Fruit fly (Drosophila melanogaster) whole organism, embryonic: Measurements from ENCODE around the gene Fnta.

ENCODE experiments used
- BtbVII ChIP-seq: fragments of 200-800 bp; sonication (Bioruptor generic); optimal IDR thresholded peaks from 3 replicates; lab custom pipeline; 2017; ENCODE audit warnings: missing biosample characterization, mild to moderate bottlenecking, missing genetic modification characterization
- CG14014 ChIP-seq: fragments of 200-800 bp; sonication (Bioruptor generic); IDR thresholded peaks from 2 replicates; pipeline ENCODE4 v1.3.6; 2022; ENCODE audit warnings: missing biosample characterization, missing genetic modification characterization
- CG16779 ChIP-seq: fragments of 200-800 bp; sonication (Bioruptor generic); IDR thresholded peaks from 2 replicates; pipeline ENCODE4 v1.3.6; 2022; ENCODE audit warnings: missing biosample characterization, missing genetic modification characterization
- CG17361 ChIP-seq: fragments of 200-800 bp; sonication (Bioruptor generic); IDR thresholded peaks from 3 replicates; pipeline ENCODE4 v1.3.6; 2022; ENCODE audit warnings: missing biosample characterization, missing genetic modification characterization
- CG31365 ChIP-seq: fragments of 200-800 bp; sonication (Bioruptor generic); optimal IDR thresholded peaks from 2 replicates; lab custom pipeline; 2018; ENCODE audit warnings: missing biosample characterization, mild to moderate bottlenecking, missing genetic modification characterization
- CG3847 ChIP-seq: fragments of 200-800 bp; sonication (Bioruptor generic); IDR thresholded peaks from 2 replicates; pipeline ENCODE4 v1.3.6; 2022; ENCODE audit warnings: missing biosample characterization, missing genetic modification characterization
- CG4424 ChIP-seq: fragments of 200-800 bp; sonication (Bioruptor generic); optimal IDR thresholded peaks from 3 replicates; lab custom pipeline; 2016; ENCODE audit warnings: missing biosample characterization, missing genetic modification characterization
- CG4854 ChIP-seq: fragments of 200-800 bp; sonication (Bioruptor generic); optimal IDR thresholded peaks from 2 replicates; lab custom pipeline; 2016; ENCODE audit warnings: missing biosample characterization, missing genetic modification characterization, inconsistent platforms
- CG5245 ChIP-seq: fragments of 200-800 bp; sonication (Bioruptor generic); optimal IDR thresholded peaks from 3 replicates; lab custom pipeline; 2016; ENCODE audit warnings: missing biosample characterization, missing genetic modification characterization
- CG7963 ChIP-seq: fragments of 200-800 bp; sonication (Bioruptor generic); IDR thresholded peaks from 3 replicates; pipeline ENCODE4 v1.3.6; 2022; ENCODE audit warnings: missing biosample characterization, missing genetic modification characterization; ENCODE audit not compliant: partially characterized antibody
- CG8388 ChIP-seq: fragments of 200-800 bp; sonication (Bioruptor generic); optimal IDR thresholded peaks from 2 replicates; lab custom pipeline; 2019; ENCODE audit warnings: missing biosample characterization, mild to moderate bottlenecking, missing genetic modification characterization, moderate library complexity
- CG8924 ChIP-seq: fragments of 200-800 bp; optimal IDR thresholded peaks from 3 replicates; lab custom pipeline; 2019; ENCODE audit warnings: missing biosample characterization, mild to moderate bottlenecking, missing genetic modification characterization, moderate library complexity
- CG9797 ChIP-seq: fragments of 200-800 bp; sonication (Bioruptor generic); optimal IDR thresholded peaks from 3 replicates; lab custom pipeline; 2018; ENCODE audit warnings: missing biosample characterization, mild to moderate bottlenecking, missing genetic modification characterization
- CG9932 ChIP-seq: fragments of 200-800 bp; sonication (Bioruptor generic); IDR thresholded peaks from 2 replicates; pipeline ENCODE4 v1.3.6; 2022; ENCODE audit warnings: missing biosample characterization, missing genetic modification characterization
- E2f2 ChIP-seq: fragments of 200-800 bp; sonication (Bioruptor generic); IDR thresholded peaks from 2 replicates; pipeline ENCODE4 v1.3.6; 2022; ENCODE audit warnings: missing biosample characterization, missing genetic modification characterization
- Ets65A ChIP-seq: fragments of 200-800 bp; sonication (Bioruptor generic); peaks from one replicate; lab custom pipeline; 2016; ENCODE audit warnings: missing biosample characterization, missing genetic modification characterization
- Fer2 ChIP-seq: fragments of 200-800 bp; sonication (Bioruptor generic); optimal IDR thresholded peaks from 2 replicates; lab custom pipeline; 2018; ENCODE audit warnings: missing biosample characterization, mild to moderate bottlenecking, missing genetic modification characterization, moderate library complexity
- Gug ChIP-seq: fragments of 200-800 bp; sonication (Bioruptor generic); IDR thresholded peaks from 4 replicates; pipeline ENCODE4 v1.3.6; 2022; ENCODE audit warnings: missing biosample characterization, missing genetic modification characterization
- H15 ChIP-seq: fragments of 200-800 bp; sonication (Bioruptor generic); IDR thresholded peaks from 3 replicates; pipeline ENCODE4 v1.3.6; 2022; ENCODE audit warnings: missing biosample characterization, missing genetic modification characterization
- Hmr ChIP-seq: fragments of 200-800 bp; sonication (Bioruptor generic); optimal IDR thresholded peaks from 3 replicates; lab custom pipeline; 2017; ENCODE audit warnings: mild to moderate bottlenecking, missing biosample characterization, missing genetic modification reagents, missing genetic modification characterization
- Hr51 ChIP-seq, 2 experiments: fragments of 200-800 bp; sonication (Bioruptor generic); optimal IDR thresholded peaks; 2 replicates in 1 of 2; 3 replicates in 1 of 2; lab custom pipeline; 2016 to 2018; ENCODE audit warnings: missing biosample characterization in 2 of 2, missing genetic modification characterization in 2 of 2, mild to moderate bottlenecking in 1 of 2, moderate library complexity in 1 of 2
- Max ChIP-seq: fragments of 200-800 bp; sonication (Bioruptor generic); optimal IDR thresholded peaks from 2 replicates; lab custom pipeline; 2016; ENCODE audit warnings: missing biosample characterization, mild to moderate bottlenecking, missing genetic modification characterization
- NK7.1 ChIP-seq: fragments of 200-800 bp; sonication (Bioruptor generic); optimal IDR thresholded peaks from 3 replicates; lab custom pipeline; 2016; ENCODE audit warnings: missing biosample characterization, missing genetic modification characterization
- Pdp1 ChIP-seq, 2 experiments: fragments of 200-800 bp; sonication (Bioruptor generic); optimal IDR thresholded peaks; 3 replicates each; lab custom pipeline; 2016; ENCODE audit warnings: missing biosample characterization in 2 of 2, missing genetic modification characterization in 2 of 2, mild to moderate bottlenecking in 1 of 2, moderate library complexity in 1 of 2
- Scr ChIP-seq: fragments of 200-800 bp; sonication (Bioruptor generic); IDR thresholded peaks from 2 replicates; pipeline ENCODE4 v1.3.6; 2022; ENCODE audit warnings: missing biosample characterization, missing genetic modification characterization; ENCODE audit not compliant: partially characterized antibody
- abd-A ChIP-seq: fragments of 200-800 bp; sonication (Bioruptor generic); optimal IDR thresholded peaks from 3 replicates; lab custom pipeline; 2019; ENCODE audit warnings: missing biosample characterization, mild to moderate bottlenecking, missing genetic modification characterization, moderate library complexity
- ato ChIP-seq: fragments of 200-800 bp; sonication (Bioruptor generic); IDR thresholded peaks from 2 replicates; pipeline ENCODE4 v1.3.6; 2022; ENCODE audit warnings: missing biosample characterization, missing genetic modification characterization; ENCODE audit not compliant: partially characterized antibody
- az2 ChIP-seq: fragments of 200-800 bp; sonication (Bioruptor generic); optimal IDR thresholded peaks from 3 replicates; lab custom pipeline; 2016; ENCODE audit warnings: missing biosample characterization, missing genetic modification characterization
- bbx ChIP-seq: fragments of 200-800 bp; sonication (Bioruptor generic); IDR thresholded peaks from 2 replicates; pipeline ENCODE4 v1.3.6; 2022; ENCODE audit warnings: missing biosample characterization, missing genetic modification characterization; ENCODE audit not compliant: partially characterized antibody
- chif ChIP-seq, 2 experiments: fragments of 200-800 bp; sonication (Bioruptor generic); optimal IDR thresholded peaks; 3 replicates each; lab custom pipeline; 2016; ENCODE audit warnings: missing biosample characterization in 2 of 2, missing genetic modification characterization in 2 of 2
- corto ChIP-seq: fragments of 200-800 bp; sonication (Bioruptor generic); optimal IDR thresholded peaks from 2 replicates; lab custom pipeline; 2016; ENCODE audit warnings: missing biosample characterization, mild to moderate bottlenecking, missing genetic modification characterization, moderate library complexity
- crp ChIP-seq, 2 experiments: fragments of 200-800 bp; sonication (Bioruptor generic); optimal IDR thresholded peaks; 2 replicates in 1 of 2; 3 replicates in 1 of 2; lab custom pipeline; 2017; ENCODE audit warnings: missing biosample characterization in 2 of 2, missing genetic modification characterization in 2 of 2, mild to moderate bottlenecking in 1 of 2, moderate library complexity in 1 of 2
- da ChIP-seq: fragments of 200-800 bp; sonication (Bioruptor generic); optimal IDR thresholded peaks from 2 replicates; lab custom pipeline; 2016; ENCODE audit warnings: missing biosample characterization, missing genetic modification characterization
- dysf ChIP-seq: fragments of 200-800 bp; sonication (Bioruptor generic); IDR thresholded peaks from 3 replicates; pipeline ENCODE4 v1.3.6; 2022; ENCODE audit warnings: missing biosample characterization, missing genetic modification characterization
- exex ChIP-seq: fragments of 200-800 bp; sonication (Bioruptor generic); optimal IDR thresholded peaks from 4 replicates; lab custom pipeline; 2018; ENCODE audit warnings: missing biosample characterization, mild to moderate bottlenecking, missing genetic modification characterization, moderate library complexity
- eyg ChIP-seq: fragments of 200-800 bp; sonication (Bioruptor generic); optimal IDR thresholded peaks from 3 replicates; lab custom pipeline; 2016; ENCODE audit warnings: missing biosample characterization, missing genetic modification characterization
- fru ChIP-seq: fragments of >200 bp; optimal IDR thresholded peaks from 2 replicates; lab custom pipeline; 2017
- lilli ChIP-seq: fragments of 200-800 bp; sonication (Bioruptor generic); optimal IDR thresholded peaks from 3 replicates; lab custom pipeline; 2016; ENCODE audit warnings: missing biosample characterization, missing genetic modification characterization
- maf-S ChIP-seq: fragments of 200-800 bp; sonication (Bioruptor generic); optimal IDR thresholded peaks from 2 replicates; lab custom pipeline; 2016; ENCODE audit warnings: missing biosample characterization, missing genetic modification characterization
- onecut ChIP-seq: fragments of 200-800 bp; sonication (Bioruptor generic); IDR thresholded peaks from 2 replicates; pipeline ENCODE4 v1.3.6; 2022; ENCODE audit warnings: missing biosample characterization, missing genetic modification characterization
- phol ChIP-seq: fragments of 200-800 bp; sonication (Bioruptor generic); optimal IDR thresholded peaks from 3 replicates; lab custom pipeline; 2018; ENCODE audit warnings: missing biosample characterization, mild to moderate bottlenecking, missing genetic modification characterization, moderate library complexity
- prd ChIP-seq, 3 experiments: fragments of >200 bp in 2 of 3; fragments of 200-800 bp in 1 of 3; sonication (Bioruptor generic) in 1 of 3; optimal IDR thresholded peaks in 2 of 3; IDR thresholded peaks in 1 of 3; 2 replicates in 2 of 3; 3 replicates in 1 of 3; pipeline versions ENCODE4 v1.3.6 to Lab custom; 2017 to 2022; ENCODE audit warnings: missing biosample characterization in 1 of 3, missing genetic modification characterization in 1 of 3
- pzg ChIP-seq: fragments of 200-800 bp; sonication (Bioruptor generic); optimal IDR thresholded peaks from 3 replicates; lab custom pipeline; 2018; ENCODE audit warnings: missing biosample characterization, mild to moderate bottlenecking, missing genetic modification characterization, moderate library complexity
- sens ChIP-seq: fragments of 200-800 bp; sonication (Bioruptor generic); peaks from one replicate; lab custom pipeline; 2016; ENCODE audit warnings: missing biosample characterization, missing genetic modification characterization
- sisA ChIP-seq: fragments of 200-800 bp; sonication (Bioruptor generic); IDR thresholded peaks from 2 replicates; pipeline ENCODE4 v1.3.6; 2022; ENCODE audit warnings: missing biosample characterization, missing genetic modification characterization
- tll ChIP-seq, 2 experiments: fragments of 200-800 bp in 1 of 2; fragments of >200 bp in 1 of 2; sonication (Bioruptor generic) in 1 of 2; optimal IDR thresholded peaks; 2 replicates each; lab custom pipeline; 2017 to 2019; ENCODE audit warnings: missing biosample characterization in 2 of 2, missing genetic modification characterization in 2 of 2, mild to moderate bottlenecking in 1 of 2, moderate library complexity in 1 of 2
- trem ChIP-seq: fragments of 200-800 bp; optimal IDR thresholded peaks from 3 replicates; lab custom pipeline; 2019; ENCODE audit warnings: missing biosample characterization, mild to moderate bottlenecking, missing genetic modification characterization, moderate library complexity
- tup ChIP-seq: fragments of 200-800 bp; sonication (Bioruptor generic); optimal IDR thresholded peaks from 2 replicates; lab custom pipeline; 2016; ENCODE audit warnings: missing biosample characterization, mild to moderate bottlenecking, missing genetic modification characterization, moderate library complexity

The Fnta gene

dm6 chr2L:4847191-4847853, 16.8 kb upstream of the Fnta start, which contains the start of the genes mxt and CG11927 (continued):
- TF ChIP-seq CG4424 (GFP tag; lab: Kevin White, UChicago) (peak; percentile 57), pzg (GFP tag; lab: Kevin White, UChicago) (peak; percentile 45), prd (optimal IDR thresholded peaks at IDR 0.05; lab: Kevin White, UChicago) (no peak), prd (GFP tag; IDR thresholded peaks at IDR 0.05; lab: Robert Waterston, UW) (peak; percentile 65; the same call in 2 of the 3 replicates), CG8388 (peak; percentile 3), Hmr (GFP tag; lab: Kevin White, UChicago) (no peak), Ets65A (peak; percentile 13), da (GFP tag; lab: Kevin White, UChicago) (no peak), Fer2 (tag; lab: Kevin White, UChicago) (peak; percentile 12), CG9797 (GFP tag; lab: Kevin White, UChicago) (no peak), fru (lab: Kevin White, UChicago) (no peak), abd-A (tag; lab: Kevin White, UChicago) (no peak), H15 (GFP tag; lab: Robert Waterston, UW) (peak; percentile 38; the same call in 1 of the 3 replicates), trem (peak; percentile 10), CG9932 (GFP tag; lab: Robert Waterston, UW) (peak; percentile 85), CG31365 (tag; lab: Kevin White, UChicago) (no peak), az2 (GFP tag; lab: Kevin White, UChicago) (peak; percentile 68), maf-S (GFP tag; lab: Kevin White, UChicago) (peak; percentile 9), eyg (GFP tag; lab: Kevin White, UChicago) (no peak), tll (GFP tag; optimal IDR thresholded peaks at IDR 0.05; lab: Kevin White, UChicago) (no peak), CG16779 (GFP tag; lab: Robert Waterston, UW) (no peak), sens (peak; percentile 90), Max (peak; percentile 58), NK7.1 (GFP tag; lab: Kevin White, UChicago) (no peak), CG14014 (GFP tag; lab: Robert Waterston, UW) (0 out of 2 replicates have a peak, but pooled peaks have one; percentile 45), sisA (peak; percentile 51), CG17361 (peak; percentile 71), corto (GFP tag; lab: Kevin White, UChicago) (no peak), onecut (GFP tag; lab: Robert Waterston, UW) (no peak; the same call in 1 of the 2 replicates), dysf (GFP tag; lab: Robert Waterston, UW) (0 out of 3 replicates have a peak, but pooled peaks have one; percentile 26), Gug (GFP tag; lab: Robert Waterston, UW) (peak; percentile 83), CG5245 (GFP tag; lab: Kevin White, UChicago) (no peak), exex (tag; lab: Kevin White, UChicago) (no peak), BtbVII (GFP tag; lab: Kevin White, UChicago) (no peak), ato (GFP tag; lab: Robert Waterston, UW) (peak; percentile 58; the same call in 1 of the 2 replicates), crp (GFP tag; optimal IDR thresholded peaks at IDR 0.05; lab: Kevin White, UChicago) (no peak), Hr51 (GFP tag; optimal IDR thresholded peaks at IDR 0.05; lab: Kevin White, UChicago) (peak in 1 of 2 experiments; percentile 45), CG7963 (GFP tag; lab: Robert Waterston, UW) (peak; percentile 77), bbx (GFP tag; lab: Robert Waterston, UW) (peak; percentile 88), Pdp1 (GFP tag; optimal IDR thresholded peaks at IDR 0.05; lab: Kevin White, UChicago) (peak in 1 of 2 experiments; percentile 30), Scr (GFP tag; lab: Robert Waterston, UW) (peak; percentile 92), tup (GFP tag; lab: Kevin White, UChicago) (no peak), CG4854 (GFP tag; lab: Kevin White, UChicago) (no peak), phol (tag; lab: Kevin White, UChicago) (peak; percentile 47), chif (GFP tag; optimal IDR thresholded peaks at IDR 0.05; lab: Kevin White, UChicago) (peak; percentile 5 to 23), E2f2 (GFP tag; lab: Robert Waterston, UW) (peak; percentile 54; the same call in 1 of the 2 replicates), CG8924 (tag; lab: Kevin White, UChicago) (peak; percentile 56), CG3847 (peak; percentile 56), lilli (GFP tag; lab: Kevin White, UChicago) (peak; percentile 75)
